Fruit fly (Drosophila melanogaster): ENCODE measurements around the gene CG33777.

The CG33777 gene

dm6 chr3L:4533941-4534340 lies 21.1 kb downstream of the CG33777 start (continued):
- TF ChIP-seq Ada2b (GFP tag; IDR thresholded peaks at IDR 0.05) = peak; percentile 41; the same call in 1 of the 2 replicates
- TF ChIP-seq gsb (GFP tag; IDR thresholded peaks at IDR 0.05) = no peak
- no peak for TF ChIP-seq disco-r (GFP tag; optimal IDR thresholded peaks at IDR 0.05)
- no peak for TF ChIP-seq gt (GFP tag; IDR thresholded peaks at IDR 0.05)
- TF ChIP-seq CG10959 (GFP tag; IDR thresholded peaks at IDR 0.05) = no peak
- no peak for TF ChIP-seq CG15601 (tag; optimal IDR thresholded peaks at IDR 0.05)
- TF ChIP-seq CG6272 (GFP tag; IDR thresholded peaks at IDR 0.05) = no peak
- TF ChIP-seq CG15011 (GFP tag; optimal IDR thresholded peaks at IDR 0.05) = no peak
- TF ChIP-seq Sry-β (GFP tag; optimal IDR thresholded peaks at IDR 0.05) = no peak
- TF ChIP-seq CG10366 (GFP tag; IDR thresholded peaks at IDR 0.05) = peak; percentile 40
- TF ChIP-seq run (tag; optimal IDR thresholded peaks at IDR 0.05) = no peak
- TF ChIP-seq yki (optimal IDR thresholded peaks at IDR 0.05) = no peak
- no peak for TF ChIP-seq HmgZ (tag; optimal IDR thresholded peaks at IDR 0.05)
- TF ChIP-seq CG1233 (GFP tag; optimal IDR thresholded peaks at IDR 0.05) = no peak
- no peak for TF ChIP-seq Dek (tag; optimal IDR thresholded peaks at IDR 0.05)
- TF ChIP-seq crc (GFP tag; optimal IDR thresholded peaks at IDR 0.05) = no peak
- TF ChIP-seq dpn (GFP tag; optimal IDR thresholded peaks at IDR 0.05) = peak; percentile 2 to 21
- no peak for TF ChIP-seq CG34422 (GFP tag; IDR thresholded peaks at IDR 0.05)
- TF ChIP-seq CG1602 (GFP tag; optimal IDR thresholded peaks at IDR 0.05) = no peak
- no peak for TF ChIP-seq Dll (GFP tag; IDR thresholded peaks at IDR 0.05; ENCODE audit: partially characterized antibody)
- no peak for TF ChIP-seq kay (GFP tag; optimal IDR thresholded peaks at IDR 0.05)
- no peak for TF ChIP-seq CG16813 (GFP tag; IDR thresholded peaks at IDR 0.05; ENCODE audit: partially characterized antibody)
- TF ChIP-seq Bdp1 (GFP tag; optimal IDR thresholded peaks at IDR 0.05) = no peak
- TF ChIP-seq Xbp1 (GFP tag; optimal IDR thresholded peaks at IDR 0.05) = peak; percentile 36
- TF ChIP-seq lab (GFP tag; optimal IDR thresholded peaks at IDR 0.05) = peak; percentile 26
- TF ChIP-seq mld (GFP tag; IDR thresholded peaks at IDR 0.05; ENCODE audit: partially characterized antibody) = no peak
- TF ChIP-seq tin (GFP tag; optimal IDR thresholded peaks at IDR 0.05) = peak; percentile 20
- TF ChIP-seq ase (GFP tag; IDR thresholded peaks at IDR 0.05) = 0 out of 3 replicates have a peak, but pooled peaks have one; percentile 41

- TF ChIP-seq CG15601 (tag; optimal IDR thresholded peaks at IDR 0.05) (no peak), D (optimal IDR thresholded peaks at IDR 0.05) (no peak), D (GFP tag; optimal IDR thresholded peaks at IDR 0.05) (no peak), CG34422 (GFP tag; IDR thresholded peaks at IDR 0.05) (0 out of 3 replicates have a peak, but pooled peaks have one; percentile 14), CoRest (tag; optimal IDR thresholded peaks at IDR 0.05) (no peak), CG11560 (tag; IDR thresholded peaks at IDR 0.05) (no peak), Bgb (GFP tag; IDR thresholded peaks at IDR 0.05; ENCODE audit: partially characterized antibody) (no peak), Deaf1 (tag; optimal IDR thresholded peaks at IDR 0.05) (peak; percentile 80), ci (GFP tag; IDR thresholded peaks at IDR 0.05) (0 out of 3 replicates have a peak, but pooled peaks have one; percentile 23), Blimp-1 (GFP tag; optimal IDR thresholded peaks at IDR 0.05) (peak; percentile 91), sd (tag; optimal IDR thresholded peaks at IDR 0.05) (peak; percentile 20), YL-1 (GFP tag; optimal IDR thresholded peaks at IDR 0.05) (no peak), z (GFP tag; IDR thresholded peaks at IDR 0.05) (peak; percentile 80; the same call in 2 of the 3 replicates), CG2120 (GFP tag; optimal IDR thresholded peaks at IDR 0.05) (no peak), CG34376 (GFP tag; optimal IDR thresholded peaks at IDR 0.05) (no peak), CG16815 (GFP tag; optimal IDR thresholded peaks at IDR 0.05) (no peak), usp (GFP tag; optimal IDR thresholded peaks at IDR 0.05) (no peak), Dll (GFP tag; IDR thresholded peaks at IDR 0.05; ENCODE audit: partially characterized antibody) (no peak), sqz (GFP tag; optimal IDR thresholded peaks at IDR 0.05) (peak; percentile 6), zen2 (GFP tag; IDR thresholded peaks at IDR 0.05; ENCODE audit: partially characterized antibody) (no peak), fd64A (GFP tag; optimal IDR thresholded peaks at IDR 0.05) (no peak), Adf1 (GFP tag; IDR thresholded peaks at IDR 0.05) (peak; percentile 37; the same call in 1 of the 2 replicates), sc (optimal IDR thresholded peaks at IDR 0.05) (no peak), sc (GFP tag; optimal IDR thresholded peaks at IDR 0.05) (no peak), CG3163 (GFP tag; optimal IDR thresholded peaks at IDR 0.05) (peak; percentile 48)
Measured at dm6 chr3L:4532841-4533619, 22.0 kb downstream of the CG33777 start, which contains the start of gene CG11353. Gene CG11353 (plus strand): TSS chr3L:4533170.

All from whole organism, embryonic.